Worm (Caenorhabditis elegans) whole organism, L3 larva: ENCODE results near the gene srh-46.

Experiments
- ZK546.5 ChIP-seq: sonication (generic microtip); optimal IDR thresholded peaks from 2 replicates; lab custom pipeline; 2017; ENCODE audit warnings: missing biosample characterization, missing genetic modification characterization
- ceh-16 ChIP-seq: sonication (generic microtip); optimal IDR thresholded peaks from 2 replicates; lab custom pipeline; 2017; ENCODE audit warnings: missing biosample characterization, missing genetic modification characterization
- ceh-28 ChIP-seq: fragments of 150-350 bp; optimal IDR thresholded peaks from 2 replicates; lab custom pipeline; 2014; ENCODE audit warnings: missing biosample characterization, missing genetic modification reagents, missing genetic modification characterization
- ceh-82 ChIP-seq: fragments of 150-350 bp; optimal IDR thresholded peaks from 2 replicates; lab custom pipeline; 2014; ENCODE audit warnings: missing biosample characterization, missing genetic modification characterization
- daf-12 ChIP-seq: fragments of 150-350 bp; optimal IDR thresholded peaks from 2 replicates; lab custom pipeline; 2014; ENCODE audit warnings: missing biosample characterization, missing genetic modification reagents, missing genetic modification characterization
- elt-1 ChIP-seq: fragments of 150-350 bp; optimal IDR thresholded peaks from 2 replicates; lab custom pipeline; 2014; ENCODE audit warnings: missing biosample characterization, missing genetic modification characterization
- fkh-10 ChIP-seq: sonication (generic microtip); optimal IDR thresholded peaks from 2 replicates; lab custom pipeline; 2017; ENCODE audit warnings: missing biosample characterization, missing genetic modification reagents, missing genetic modification characterization
- jun-1 ChIP-seq: fragments of 150-350 bp; optimal IDR thresholded peaks from 2 replicates; lab custom pipeline; 2014; ENCODE audit warnings: missing biosample characterization, missing genetic modification reagents, missing genetic modification characterization
- lin-39 ChIP-seq: fragments of 150-350 bp; optimal IDR thresholded peaks from 2 replicates; lab custom pipeline; 2018; ENCODE audit warnings: missing biosample characterization, missing genetic modification reagents, missing genetic modification characterization
- nhr-11 ChIP-seq: fragments of 150-350 bp; optimal IDR thresholded peaks from 2 replicates; lab custom pipeline; 2014; ENCODE audit warnings: missing biosample characterization, missing genetic modification characterization
- nhr-12 ChIP-seq: fragments of 150-350 bp; optimal IDR thresholded peaks from 2 replicates; lab custom pipeline; 2014; ENCODE audit warnings: missing biosample characterization, missing genetic modification characterization
- nhr-23 ChIP-seq: fragments of 150-350 bp; optimal IDR thresholded peaks from 2 replicates; lab custom pipeline; 2014; ENCODE audit warnings: missing biosample characterization, missing genetic modification reagents, missing genetic modification characterization
- nhr-237 ChIP-seq: fragments of 150-350 bp; optimal IDR thresholded peaks from 2 replicates; lab custom pipeline; 2014; ENCODE audit warnings: missing biosample characterization, missing genetic modification characterization
- nhr-28 ChIP-seq: fragments of 150-350 bp; optimal IDR thresholded peaks from 2 replicates; lab custom pipeline; 2014; ENCODE audit warnings: missing biosample characterization, missing genetic modification characterization
- nhr-67 ChIP-seq: fragments of 150-350 bp; optimal IDR thresholded peaks from 2 replicates; lab custom pipeline; 2014; ENCODE audit warnings: missing biosample characterization, missing genetic modification characterization
- pha-4 ChIP-seq: fragments of 150-350 bp; optimal IDR thresholded peaks from 2 replicates; lab custom pipeline; 2014; ENCODE audit warnings: missing biosample characterization, missing genetic modification reagents, missing genetic modification characterization
- sea-2 ChIP-seq: fragments of 150-350 bp; sonication (generic microtip); optimal IDR thresholded peaks from 4 replicates; lab custom pipeline; 2014; ENCODE audit warnings: missing biosample characterization, missing genetic modification reagents, missing genetic modification characterization
- snpc-4 ChIP-seq: fragments of 150-350 bp; optimal IDR thresholded peaks from 2 replicates; lab custom pipeline; 2014; ENCODE audit warnings: missing biosample characterization, missing genetic modification characterization
- tbx-2 ChIP-seq: sonication (generic microtip); optimal IDR thresholded peaks from 2 replicates; lab custom pipeline; 2016; ENCODE audit warnings: mild to moderate bottlenecking, missing genetic modification characterization, missing compliant biosample characterization
- zag-1 ChIP-seq: fragments of 150-350 bp; optimal IDR thresholded peaks from 2 replicates; lab custom pipeline; 2014; ENCODE audit warnings: missing biosample characterization, missing genetic modification characterization

Gene srh-46

DNA sequence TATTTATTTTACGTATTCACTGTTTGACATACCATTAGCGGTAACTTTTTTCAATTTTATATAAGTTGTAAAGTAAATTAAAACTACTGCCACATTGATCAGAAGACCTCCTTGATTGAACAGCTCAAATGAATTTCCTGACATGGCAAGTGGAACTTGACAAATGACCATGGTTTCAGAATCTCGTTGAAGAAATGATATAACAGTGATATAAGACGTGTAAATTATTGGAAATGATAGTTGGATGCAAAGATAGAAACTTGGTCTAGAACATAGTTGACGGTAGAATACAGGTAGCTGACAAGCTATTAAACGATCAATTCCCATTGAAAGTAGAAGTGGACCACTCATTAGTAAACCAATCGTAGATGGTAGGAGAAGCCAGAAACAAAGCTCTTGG lies 50.9 kb downstream of the srh-46 start:
- no peak for TF ChIP-seq ceh-28 (tag; lab: Kevin White, UChicago)
- TF ChIP-seq tbx-2 (tag; lab: Kevin White, UChicago), result no peak
- TF ChIP-seq nhr-67 (tag; lab: Kevin White, UChicago), result no peak
- TF ChIP-seq elt-1 (tag; lab: Kevin White, UChicago), result no peak
- no peak for TF ChIP-seq sea-2
- no peak for TF ChIP-seq ceh-82 (tag; lab: Kevin White, UChicago)
- no peak for TF ChIP-seq ZK546.5 (tag; lab: Kevin White, UChicago)
- no peak for TF ChIP-seq fkh-10
- TF ChIP-seq daf-12 (tag; lab: Kevin White, UChicago), result no peak
- no peak for TF ChIP-seq jun-1 (tag; lab: Kevin White, UChicago)
- TF ChIP-seq nhr-12 (tag; lab: Kevin White, UChicago), result no peak
- no peak for TF ChIP-seq lin-39
- TF ChIP-seq nhr-23 (tag; lab: Kevin White, UChicago), result no peak
- TF ChIP-seq ceh-16 (tag; lab: Kevin White, UChicago), result no peak
- TF ChIP-seq zag-1, result no peak
- no peak for TF ChIP-seq nhr-28
- no peak for TF ChIP-seq pha-4
- no peak for TF ChIP-seq nhr-237 (tag; lab: Kevin White, UChicago)
- no peak for TF ChIP-seq snpc-4 (tag; lab: Kevin White, UChicago)
- no peak for TF ChIP-seq nhr-11 (tag; lab: Kevin White, UChicago)
- TF ChIP-seq, all 47 proteins: peak for 0
